Worm (Caenorhabditis elegans) whole organism, L4 larva: ENCODE measurements around the gene C09G9.5.

Experiments used
- ama-1 ChIP-seq: fragments of 150-350 bp; optimal IDR thresholded peaks from 2 replicates; lab custom pipeline; 2014; ENCODE audit warnings: inconsistent platforms, mixed read lengths
- ces-1 ChIP-seq: fragments of 150-350 bp; sonication (generic microtip); optimal IDR thresholded peaks from 4 replicates; lab custom pipeline; 2014; ENCODE audit warnings: missing biosample characterization, missing genetic modification reagents, missing genetic modification characterization
- gei-8 ChIP-seq: fragments of 200-800 bp; sonication (Bioruptor generic); optimal IDR thresholded peaks from 2 replicates; lab custom pipeline; 2018; ENCODE audit warnings: mild to moderate bottlenecking, missing genetic modification characterization, missing compliant biosample characterization
- nhr-11 ChIP-seq: fragments of 150-350 bp; optimal IDR thresholded peaks from 2 replicates; lab custom pipeline; 2014; ENCODE audit warnings: missing biosample characterization, missing genetic modification characterization
- nhr-28 ChIP-seq: fragments of 150-350 bp; optimal IDR thresholded peaks from 2 replicates; lab custom pipeline; 2014; ENCODE audit warnings: missing biosample characterization, missing genetic modification characterization
- vab-7 ChIP-seq: fragments of 200-800 bp; sonication (Bioruptor generic); IDR thresholded peaks from 2 replicates; pipeline ENCODE4 v1.3.6; 2022; ENCODE audit warnings: missing genetic modification reagents, missing genetic modification characterization, missing compliant biosample characterization

DNA sequence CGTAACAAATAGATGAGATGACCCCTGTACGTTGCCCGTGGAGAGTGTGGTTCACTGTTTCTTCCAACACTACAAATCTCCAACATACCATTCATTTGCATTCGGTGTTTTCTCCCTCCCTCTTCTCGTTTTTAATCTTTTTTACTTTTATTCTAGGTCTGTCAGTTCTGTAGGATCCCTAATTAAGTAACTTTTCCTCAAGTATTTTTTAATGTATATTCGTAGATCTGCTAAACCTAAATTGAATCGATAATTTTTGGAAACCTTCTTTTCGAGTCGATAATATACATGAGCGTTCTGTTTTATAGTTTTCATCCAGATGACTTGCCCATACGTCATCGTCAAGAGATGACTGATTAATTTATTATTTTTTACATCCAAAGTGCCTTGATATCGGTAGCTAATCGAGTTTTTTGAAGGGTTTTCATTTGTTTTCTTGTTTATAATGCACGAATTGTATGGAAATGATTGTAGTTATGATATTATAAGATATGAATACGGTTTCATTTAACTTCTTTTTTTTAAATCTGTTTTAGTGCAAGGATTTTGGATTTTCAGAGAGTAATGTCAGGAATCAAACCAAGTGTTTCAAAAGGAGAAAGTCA lies 46.1 kb upstream of the C09G9.5 start, which contains the start of the genes T28C6.11 and T11B7.1:
- TF ChIP-seq nhr-28 (tag; lab: Kevin White, UChicago) (no peak), nhr-11 (no peak), ces-1 (GFP tag; lab: Kevin White, UChicago) (no peak), ama-1 (lab: Kevin White, UChicago) (no peak), vab-7 (no peak), gei-8 (GFP tag; lab: Kevin White, UChicago) (no peak)
